Worm (Caenorhabditis elegans) whole organism, L2 larva: ENCODE data around the gene bgnt-1.1.

Experiments
- C34F6.9 ChIP-seq: fragments of 150-350 bp; optimal IDR thresholded peaks from 2 replicates; lab custom pipeline; 2014; ENCODE audit warnings: missing biosample characterization, missing genetic modification characterization
- F13H6.1 ChIP-seq: sonication (generic microtip); optimal IDR thresholded peaks from 2 replicates; lab custom pipeline; 2016; ENCODE audit warnings: missing genetic modification characterization, missing compliant biosample characterization
- R02D3.7 ChIP-seq: fragments of 150-350 bp; optimal IDR thresholded peaks from 2 replicates; lab custom pipeline; 2014; ENCODE audit warnings: missing biosample characterization, missing genetic modification characterization
- Y55F3AM.14 ChIP-seq: fragments of 200-800 bp; sonication (Bioruptor generic); optimal IDR thresholded peaks from 2 replicates; lab custom pipeline; 2018; ENCODE audit warnings: mild to moderate bottlenecking, missing genetic modification characterization, missing compliant biosample characterization
- ZK546.5 ChIP-seq: sonication (generic microtip); optimal IDR thresholded peaks from 2 replicates; lab custom pipeline; 2017; ENCODE audit warnings: missing biosample characterization, missing genetic modification characterization
- alr-1 ChIP-seq: fragments of 150-350 bp; optimal IDR thresholded peaks from 2 replicates; lab custom pipeline; 2014; ENCODE audit warnings: missing biosample characterization, missing genetic modification characterization
- aly-2 ChIP-seq: fragments of 150-350 bp; optimal IDR thresholded peaks from 2 replicates; lab custom pipeline; 2014; ENCODE audit warnings: missing biosample characterization, missing genetic modification characterization
- ama-1 ChIP-seq: fragments of 150-350 bp; optimal IDR thresholded peaks from 2 replicates; lab custom pipeline; 2018; ENCODE audit warnings: inconsistent platforms
- blmp-1 ChIP-seq: sonication (generic microtip); optimal IDR thresholded peaks from 2 replicates; lab custom pipeline; 2017; ENCODE audit warnings: missing genetic modification characterization, mild to moderate bottlenecking, missing compliant biosample characterization, antibody characterized with exemption, moderate library complexity; ENCODE audit not compliant: insufficient read depth
- ceh-16 ChIP-seq: fragments of 150-350 bp; optimal IDR thresholded peaks from 2 replicates; lab custom pipeline; 2014; ENCODE audit warnings: missing biosample characterization, missing genetic modification characterization
- ceh-82 ChIP-seq: fragments of 150-350 bp; optimal IDR thresholded peaks from 2 replicates; lab custom pipeline; 2014; ENCODE audit warnings: missing biosample characterization, missing genetic modification characterization
- crh-2 ChIP-seq: sonication (generic microtip); optimal IDR thresholded peaks from 2 replicates; lab custom pipeline; 2017; ENCODE audit warnings: missing biosample characterization, missing genetic modification characterization
- dmd-4 ChIP-seq: sonication (generic microtip); optimal IDR thresholded peaks from 2 replicates; lab custom pipeline; 2017; ENCODE audit warnings: missing biosample characterization, missing genetic modification characterization
- egl-27 ChIP-seq: sonication (generic microtip); optimal IDR thresholded peaks from 3 replicates; lab custom pipeline; 2017; ENCODE audit warnings: missing biosample characterization, missing genetic modification reagents, missing genetic modification characterization
- elt-1 ChIP-seq: fragments of 150-350 bp; optimal IDR thresholded peaks from 2 replicates; lab custom pipeline; 2014; ENCODE audit warnings: missing biosample characterization, missing genetic modification characterization
- elt-3 ChIP-seq: sonication (generic microtip); optimal IDR thresholded peaks from 2 replicates; lab custom pipeline; 2017; ENCODE audit warnings: missing biosample characterization, missing genetic modification characterization
- fos-1 ChIP-seq: fragments of 150-350 bp; optimal IDR thresholded peaks from 2 replicates; lab custom pipeline; 2014; ENCODE audit warnings: missing biosample characterization, missing genetic modification characterization
- gmeb-1 ChIP-seq: fragments of 150-350 bp; optimal IDR thresholded peaks from 2 replicates; lab custom pipeline; 2014; ENCODE audit warnings: missing biosample characterization, missing genetic modification characterization
- lin-11 ChIP-seq: fragments of 150-350 bp; sonication (generic microtip); optimal IDR thresholded peaks from 2 replicates; lab custom pipeline; 2014; ENCODE audit warnings: missing biosample characterization, missing genetic modification characterization, inconsistent platforms, mixed read lengths
- lin-13 ChIP-seq: fragments of 150-350 bp; optimal IDR thresholded peaks from 2 replicates; lab custom pipeline; 2014; ENCODE audit warnings: missing biosample characterization, missing genetic modification reagents, missing genetic modification characterization
- lsy-2 ChIP-seq, 2 experiments: fragments of 150-350 bp in 1 of 2; sonication (generic microtip) in 1 of 2; optimal IDR thresholded peaks; 2 replicates each; lab custom pipeline; 2014 to 2017; ENCODE audit warnings: missing biosample characterization in 2 of 2, missing genetic modification characterization in 2 of 2
- mab-5 ChIP-seq: fragments of 150-350 bp; optimal IDR thresholded peaks from 2 replicates; lab custom pipeline; 2014; ENCODE audit warnings: missing biosample characterization, missing genetic modification characterization
- mbf-1 ChIP-seq: sonication (generic microtip); optimal IDR thresholded peaks from 2 replicates; lab custom pipeline; 2017; ENCODE audit warnings: missing biosample characterization, missing genetic modification characterization
- mdl-1 ChIP-seq, 2 experiments: fragments of 150-350 bp in 1 of 2; sonication (generic microtip) in 1 of 2; optimal IDR thresholded peaks; 2 replicates each; lab custom pipeline; 2017; ENCODE audit warnings: missing biosample characterization in 2 of 2, missing genetic modification characterization in 2 of 2
- nhr-10 ChIP-seq: sonication (generic microtip); optimal IDR thresholded peaks from 2 replicates; lab custom pipeline; 2017; ENCODE audit warnings: missing biosample characterization, missing genetic modification characterization
- nhr-11 ChIP-seq: fragments of 150-350 bp; optimal IDR thresholded peaks from 2 replicates; lab custom pipeline; 2014; ENCODE audit warnings: missing biosample characterization, missing genetic modification characterization
- nhr-12 ChIP-seq: fragments of 150-350 bp; optimal IDR thresholded peaks from 2 replicates; lab custom pipeline; 2014; ENCODE audit warnings: missing biosample characterization, missing genetic modification characterization
- nhr-129 ChIP-seq: fragments of 150-350 bp; optimal IDR thresholded peaks from 2 replicates; lab custom pipeline; 2014; ENCODE audit warnings: missing biosample characterization, missing genetic modification characterization
- nhr-21 ChIP-seq: fragments of 150-350 bp; optimal IDR thresholded peaks from 2 replicates; lab custom pipeline; 2014; ENCODE audit warnings: missing biosample characterization, missing genetic modification characterization
- nhr-23 ChIP-seq: fragments of 150-350 bp; optimal IDR thresholded peaks from 2 replicates; lab custom pipeline; 2014; ENCODE audit warnings: missing biosample characterization, missing genetic modification reagents, missing genetic modification characterization
- nhr-237 ChIP-seq: fragments of 150-350 bp; optimal IDR thresholded peaks from 2 replicates; lab custom pipeline; 2014; ENCODE audit warnings: missing biosample characterization, missing genetic modification characterization
- nhr-6 ChIP-seq: fragments of 150-350 bp; optimal IDR thresholded peaks from 2 replicates; lab custom pipeline; 2014; ENCODE audit warnings: missing biosample characterization, missing genetic modification characterization
- nhr-77 ChIP-seq: fragments of 150-350 bp; optimal IDR thresholded peaks from 2 replicates; lab custom pipeline; 2014; ENCODE audit warnings: missing biosample characterization, missing genetic modification characterization
- peb-1 ChIP-seq: fragments of 150-350 bp; optimal IDR thresholded peaks from 2 replicates; lab custom pipeline; 2014; ENCODE audit warnings: missing biosample characterization, missing genetic modification characterization
- sem-4 ChIP-seq: fragments of 150-350 bp; optimal IDR thresholded peaks from 2 replicates; lab custom pipeline; 2014; ENCODE audit warnings: missing biosample characterization, missing genetic modification reagents, missing genetic modification characterization
- skn-1 ChIP-seq: sonication (generic microtip); optimal IDR thresholded peaks from 2 replicates; lab custom pipeline; 2017; ENCODE audit warnings: missing biosample characterization, missing genetic modification characterization
- sma-3 ChIP-seq: sonication (generic microtip); optimal IDR thresholded peaks from 2 replicates; lab custom pipeline; 2016; ENCODE audit warnings: missing genetic modification reagents, missing genetic modification characterization, missing compliant biosample characterization
- sma-9 ChIP-seq, 2 experiments: fragments of 150-350 bp in 1 of 2; sonication (generic microtip) in 1 of 2; optimal IDR thresholded peaks; 2 replicates each; lab custom pipeline; 2014 to 2016; ENCODE audit warnings: missing genetic modification characterization in 2 of 2, mild to moderate bottlenecking in 1 of 2, missing biosample characterization in 1 of 2, missing compliant biosample characterization in 1 of 2, missing genetic modification reagents in 1 of 2, moderate library complexity in 1 of 2
- snpc-4 ChIP-seq: fragments of 150-350 bp; optimal IDR thresholded peaks from 2 replicates; lab custom pipeline; 2014; ENCODE audit warnings: missing biosample characterization, missing genetic modification characterization
- unc-39 ChIP-seq: fragments of 150-350 bp; optimal IDR thresholded peaks from 2 replicates; lab custom pipeline; 2014; ENCODE audit warnings: missing biosample characterization, missing genetic modification characterization
- unc-62 ChIP-seq: fragments of 150-350 bp; optimal IDR thresholded peaks from 2 replicates; lab custom pipeline; 2014; ENCODE audit warnings: missing biosample characterization, missing genetic modification reagents, missing genetic modification characterization
- zag-1 ChIP-seq: fragments of 150-350 bp; optimal IDR thresholded peaks from 2 replicates; lab custom pipeline; 2014; ENCODE audit warnings: missing biosample characterization, missing genetic modification characterization
- ztf-1 ChIP-seq: fragments of 200-800 bp; sonication (Bioruptor generic); conservative IDR thresholded peaks from 2 replicates; pipeline ENCODE4 v1.3.6; 2022; ENCODE audit warnings: missing genetic modification characterization, missing compliant biosample characterization
- ztf-11 ChIP-seq: sonication (generic microtip); optimal IDR thresholded peaks from 2 replicates; lab custom pipeline; 2017; ENCODE audit warnings: missing biosample characterization, missing genetic modification characterization

The bgnt-1.1 gene

ce11 chrIV:10505016-10505415, 32.4 kb downstream of the bgnt-1.1 start:
- no peak for TF ChIP-seq lin-13 (GFP tag; lab: Kevin White, UChicago)
- no peak for TF ChIP-seq nhr-23 (tag; lab: Kevin White, UChicago)
- no peak for TF ChIP-seq sma-9 (GFP tag; optimal IDR thresholded peaks at IDR 0.05; lab: Kevin White, UChicago)
- TF ChIP-seq sma-9 (tag; optimal IDR thresholded peaks at IDR 0.05; lab: Kevin White, UChicago) = no peak
- no peak for TF ChIP-seq unc-39 (tag; lab: Kevin White, UChicago)
- peak; percentile 23 for TF ChIP-seq nhr-129 (tag; lab: Kevin White, UChicago)
- no peak for TF ChIP-seq zag-1 (tag; lab: Kevin White, UChicago)
- no peak for TF ChIP-seq sma-3 (GFP tag; lab: Kevin White, UChicago)
- TF ChIP-seq F13H6.1 (tag; lab: Kevin White, UChicago) = no peak
- TF ChIP-seq nhr-11 = no peak
- no peak for TF ChIP-seq dmd-4 (tag; lab: Kevin White, UChicago)
- TF ChIP-seq peb-1 (tag; lab: Kevin White, UChicago) = no peak
- TF ChIP-seq C34F6.9 (tag; lab: Kevin White, UChicago) = peak; percentile 40
- no peak for TF ChIP-seq nhr-77 (tag; lab: Kevin White, UChicago)
- TF ChIP-seq nhr-6 (tag; lab: Kevin White, UChicago) = no peak
- TF ChIP-seq fos-1 (tag; lab: Kevin White, UChicago) = no peak
- TF ChIP-seq mdl-1 (tag; optimal IDR thresholded peaks at IDR 0.05; lab: Kevin White, UChicago) = no peak
- no peak for TF ChIP-seq snpc-4 (tag; lab: Kevin White, UChicago)
- TF ChIP-seq crh-2 (tag; lab: Kevin White, UChicago) = no peak
- no peak for TF ChIP-seq ztf-1
- no peak for TF ChIP-seq ztf-11 (tag; lab: Kevin White, UChicago)
- TF ChIP-seq lsy-2 (tag; optimal IDR thresholded peaks at IDR 0.05; lab: Kevin White, UChicago) = peak in 1 of 2 experiments; percentile 13
- TF ChIP-seq R02D3.7 = no peak
- no peak for TF ChIP-seq nhr-10 (tag; lab: Kevin White, UChicago)
- no peak for TF ChIP-seq ceh-82 (tag; lab: Kevin White, UChicago)
- TF ChIP-seq ama-1 (lab: Kevin White, UChicago) = no peak
- TF ChIP-seq mab-5 (tag; lab: Kevin White, UChicago) = no peak
- no peak for TF ChIP-seq nhr-21 (tag; lab: Kevin White, UChicago)
- peak; percentile 29 for TF ChIP-seq sem-4 (tag; lab: Kevin White, UChicago)
- TF ChIP-seq ZK546.5 (tag; lab: Kevin White, UChicago) = no peak
- no peak for TF ChIP-seq elt-1 (tag; lab: Kevin White, UChicago)
- TF ChIP-seq ceh-16 (tag; lab: Kevin White, UChicago) = no peak
- TF ChIP-seq skn-1 (tag; lab: Kevin White, UChicago) = no peak
- no peak for TF ChIP-seq gmeb-1 (tag; lab: Kevin White, UChicago)
- no peak for TF ChIP-seq nhr-237
- TF ChIP-seq aly-2 = no peak
- no peak for TF ChIP-seq blmp-1 (tag; lab: Kevin White, UChicago)
- TF ChIP-seq lin-11 (tag; lab: Kevin White, UChicago) = peak; percentile 30
- no peak for TF ChIP-seq nhr-12 (tag; lab: Kevin White, UChicago)

DNA sequence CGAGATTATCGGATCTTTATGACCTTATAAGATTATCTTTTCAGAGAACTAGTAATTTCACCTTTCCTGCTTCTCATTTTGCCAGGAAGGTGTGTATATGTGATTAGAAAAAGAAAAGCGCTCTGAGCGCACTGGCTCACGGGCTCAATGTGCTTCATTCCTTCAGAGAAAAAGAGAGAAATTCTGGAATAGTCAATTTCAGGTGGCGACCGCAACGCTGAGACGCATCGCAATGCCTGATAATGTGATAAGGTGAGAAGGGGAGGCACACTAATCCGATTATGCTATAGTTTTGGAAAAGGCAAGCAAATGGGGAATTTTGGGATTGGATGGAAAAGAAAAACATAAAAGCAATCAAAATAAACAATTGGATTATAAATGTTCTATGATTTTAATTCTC, 33.4 kb downstream of the bgnt-1.1 start:
- no peak for TF ChIP-seq snpc-4 (tag; lab: Kevin White, UChicago)
- TF ChIP-seq lin-11 (tag; lab: Kevin White, UChicago) = peak; percentile 15
- TF ChIP-seq gmeb-1 (tag; lab: Kevin White, UChicago) = peak; percentile 24
- TF ChIP-seq aly-2 = no peak
- peak; percentile 10 for TF ChIP-seq sma-9 (GFP tag; optimal IDR thresholded peaks at IDR 0.05; lab: Kevin White, UChicago)
- TF ChIP-seq sma-9 (tag; optimal IDR thresholded peaks at IDR 0.05; lab: Kevin White, UChicago) = no peak

DNA sequence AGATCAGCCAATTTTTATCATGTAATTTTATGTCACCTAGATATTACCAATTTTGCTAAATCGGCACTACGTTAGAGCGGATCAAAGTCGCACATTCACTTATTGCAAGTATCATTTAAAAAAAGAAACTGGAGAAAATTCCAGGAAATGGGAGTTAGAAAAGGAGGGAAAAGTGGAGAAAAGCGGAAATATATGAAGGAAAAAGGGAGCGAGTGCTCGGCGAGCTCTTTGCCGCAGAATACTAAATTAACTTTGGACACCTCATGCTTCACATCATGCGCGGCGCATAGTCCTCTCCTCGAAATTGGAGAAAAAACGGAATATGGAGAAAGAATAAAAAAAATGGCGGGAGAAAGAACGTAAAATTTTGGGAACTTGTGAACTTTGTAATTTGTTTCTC, 35.0 kb downstream of the bgnt-1.1 start:
- peak; percentile 19 for TF ChIP-seq zag-1 (tag; lab: Kevin White, UChicago)
- TF ChIP-seq sma-9 (GFP tag; optimal IDR thresholded peaks at IDR 0.05; lab: Kevin White, UChicago) = peak; percentile 57
- no peak for TF ChIP-seq sma-9 (tag; optimal IDR thresholded peaks at IDR 0.05; lab: Kevin White, UChicago)
- TF ChIP-seq lsy-2 (tag; optimal IDR thresholded peaks at IDR 0.05; lab: Kevin White, UChicago) = peak in 1 of 2 experiments; percentile 45
- no peak for TF ChIP-seq aly-2
- no peak for TF ChIP-seq sem-4 (tag; lab: Kevin White, UChicago)
- TF ChIP-seq skn-1 (tag; lab: Kevin White, UChicago) = no peak
- TF ChIP-seq snpc-4 (tag; lab: Kevin White, UChicago) = no peak
- no peak for TF ChIP-seq unc-39 (tag; lab: Kevin White, UChicago)
- peak; percentile 72 for TF ChIP-seq C34F6.9 (tag; lab: Kevin White, UChicago)
- no peak for TF ChIP-seq gmeb-1 (tag; lab: Kevin White, UChicago)
- TF ChIP-seq ama-1 (lab: Kevin White, UChicago) = no peak
- no peak for TF ChIP-seq nhr-12 (tag; lab: Kevin White, UChicago)
- no peak for TF ChIP-seq alr-1
- no peak for TF ChIP-seq mab-5 (tag; lab: Kevin White, UChicago)
- TF ChIP-seq elt-1 (tag; lab: Kevin White, UChicago) = no peak
- no peak for TF ChIP-seq ceh-82 (tag; lab: Kevin White, UChicago)
- no peak for TF ChIP-seq lin-11 (tag; lab: Kevin White, UChicago)
- no peak for TF ChIP-seq ceh-16 (tag; lab: Kevin White, UChicago)
- TF ChIP-seq blmp-1 (tag; lab: Kevin White, UChicago) = no peak
- no peak for TF ChIP-seq elt-3
- no peak for TF ChIP-seq unc-62 (GFP tag; lab: Kevin White, UChicago)
- no peak for TF ChIP-seq sma-3 (GFP tag; lab: Kevin White, UChicago)
- TF ChIP-seq R02D3.7 = no peak
- no peak for TF ChIP-seq dmd-4 (tag; lab: Kevin White, UChicago)
- TF ChIP-seq ZK546.5 (tag; lab: Kevin White, UChicago) = no peak
- no peak for TF ChIP-seq nhr-23 (tag; lab: Kevin White, UChicago)
- TF ChIP-seq F13H6.1 (tag; lab: Kevin White, UChicago) = peak; percentile 1
- no peak for TF ChIP-seq Y55F3AM.14 (GFP tag; lab: Kevin White, UChicago)
- TF ChIP-seq nhr-237 = no peak
- TF ChIP-seq nhr-21 (tag; lab: Kevin White, UChicago) = no peak
- no peak for TF ChIP-seq nhr-11
- TF ChIP-seq egl-27 (tag; lab: Kevin White, UChicago) = no peak
- no peak for TF ChIP-seq nhr-10 (tag; lab: Kevin White, UChicago)
- TF ChIP-seq mbf-1 = no peak
- TF ChIP-seq mdl-1 (tag; optimal IDR thresholded peaks at IDR 0.05; lab: Kevin White, UChicago) = peak in 1 of 2 experiments; percentile 6
